Worm (Caenorhabditis elegans): ENCODE data around the gene plc-2.
"Not testable (repeated sequence)": the region's sequence is repeated elsewhere in the genome, so short reads cannot be mapped to it uniquely, and the experiment has no call there.

Gene plc-2

DNA sequence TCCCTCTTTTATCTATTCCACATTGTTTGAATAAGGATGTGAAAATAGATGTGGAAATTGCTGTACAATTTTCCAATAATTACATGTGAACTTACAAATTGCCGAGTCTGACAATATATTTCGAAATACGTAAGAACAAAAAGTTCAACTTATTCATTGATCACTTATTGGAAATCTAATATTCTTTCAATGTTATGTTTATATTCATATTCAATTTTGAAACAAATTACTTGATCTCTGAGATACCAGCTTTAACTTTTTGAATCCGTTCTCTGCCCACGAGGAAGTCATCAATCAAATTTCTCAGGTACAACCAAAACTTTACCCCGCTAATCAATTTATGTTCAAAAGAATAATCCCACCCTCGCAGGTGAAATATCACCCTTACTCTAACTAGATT, 22.8 kb downstream of the plc-2 start, which contains the start of gene sri-26:
TSS of gene sri-26 (plus strand) at position 301 of the 400 bp plus-strand sequence.
- not testable (repeated sequence) for TF ChIP-seq nhr-6, nhr-21, lsy-2 (tag; optimal IDR thresholded peaks at IDR 0.05)

DNA sequence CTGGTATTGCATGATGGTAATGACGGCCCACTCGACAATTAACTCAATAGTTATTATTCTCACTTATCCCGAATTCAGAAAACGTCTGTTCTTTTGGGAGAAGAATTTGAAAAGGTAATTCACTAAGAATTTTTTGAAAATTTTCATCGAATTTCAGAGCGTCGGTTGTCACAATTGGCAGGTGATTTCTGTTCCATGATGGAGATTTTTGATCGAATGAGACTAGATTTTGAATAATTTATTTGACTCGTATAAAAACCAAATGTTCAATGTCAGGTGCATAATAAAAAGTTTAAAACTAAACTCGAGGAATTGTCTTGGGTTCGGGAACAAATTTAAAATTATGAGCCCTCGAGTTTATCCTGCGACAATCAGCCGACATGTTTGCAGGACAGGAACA, 24.3 kb downstream of the plc-2 start, which contains the start of gene sri-25:
TSS of gene sri-25 (plus strand) at position 301 of the 400 bp plus-strand sequence.
- TF ChIP-seq nhr-23 (tag; optimal IDR thresholded peaks at IDR 0.05) (no peak), nhr-21 (tag; optimal IDR thresholded peaks at IDR 0.05) (no peak), skn-1 (tag; optimal IDR thresholded peaks at IDR 0.05) (no peak), unc-55 (GFP tag; optimal IDR thresholded peaks at IDR 0.05) (no peak), alr-1 (tag; optimal IDR thresholded peaks at IDR 0.05) (no peak), sma-3 (GFP tag; optimal IDR thresholded peaks at IDR 0.05) (no peak), blmp-1 (tag; optimal IDR thresholded peaks at IDR 0.05; ENCODE audit: insufficient read depth) (no peak), sem-4 (tag; optimal IDR thresholded peaks at IDR 0.05) (no peak), dmd-4 (tag; optimal IDR thresholded peaks at IDR 0.05) (no peak), nhr-11 (tag; optimal IDR thresholded peaks at IDR 0.05) (no peak), nhr-25 (tag; optimal IDR thresholded peaks at IDR 0.05) (no peak), peb-1 (tag; optimal IDR thresholded peaks at IDR 0.05) (no peak), lin-13 (GFP tag; optimal IDR thresholded peaks at IDR 0.05) (no peak), unc-39 (tag; optimal IDR thresholded peaks at IDR 0.05) (no peak), elt-1 (tag; optimal IDR thresholded peaks at IDR 0.05) (no peak)

DNA sequence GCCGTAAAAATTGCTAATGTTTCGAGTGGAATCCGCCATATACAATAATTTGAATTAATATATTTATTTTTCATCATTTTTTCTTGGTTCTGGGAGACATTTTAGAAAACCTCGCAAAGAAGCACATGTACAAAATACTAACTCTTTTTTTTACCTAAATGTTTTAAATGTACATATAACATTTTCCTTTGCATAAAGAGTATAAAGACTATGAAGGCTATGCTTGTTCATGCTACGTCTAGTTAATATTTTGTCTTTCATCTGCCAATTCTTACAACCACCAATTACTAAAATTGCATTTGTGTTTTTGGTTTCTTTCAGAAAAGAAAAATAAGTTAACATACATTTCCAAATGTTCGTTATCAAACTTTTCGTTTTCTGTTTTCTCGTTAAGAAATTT, 29.0 kb downstream of the plc-2 start, which contains the start of gene irld-25:
TSS of gene irld-25 (plus strand) at position 301 of the 400 bp plus-strand sequence.
- no peak for TF ChIP-seq crh-2 (tag; optimal IDR thresholded peaks at IDR 0.05)
- TF ChIP-seq unc-55 (GFP tag; optimal IDR thresholded peaks at IDR 0.05) = no peak
- TF ChIP-seq aly-2 (tag; optimal IDR thresholded peaks at IDR 0.05) = no peak
- TF ChIP-seq nhr-25 (tag; optimal IDR thresholded peaks at IDR 0.05) = no peak
- no peak for TF ChIP-seq elt-3 (tag; optimal IDR thresholded peaks at IDR 0.05)
- TF ChIP-seq nhr-12 (tag; optimal IDR thresholded peaks at IDR 0.05) = no peak
- TF ChIP-seq dmd-4 (tag; optimal IDR thresholded peaks at IDR 0.05) = no peak
- no peak for TF ChIP-seq ceh-16 (tag; optimal IDR thresholded peaks at IDR 0.05)
- no peak for TF ChIP-seq nhr-11 (tag; optimal IDR thresholded peaks at IDR 0.05)
- TF ChIP-seq ZK546.5 (tag; optimal IDR thresholded peaks at IDR 0.05) = no peak
- no peak for TF ChIP-seq nhr-77 (tag; optimal IDR thresholded peaks at IDR 0.05)
- no peak for TF ChIP-seq ztf-1 (GFP tag; conservative IDR thresholded peaks at IDR 0.05)
- TF ChIP-seq R02D3.7 (tag; optimal IDR thresholded peaks at IDR 0.05) = no peak
- no peak for TF ChIP-seq lsy-2 (tag; optimal IDR thresholded peaks at IDR 0.05)
- no peak for TF ChIP-seq mbf-1 (tag; optimal IDR thresholded peaks at IDR 0.05)
- no peak for TF ChIP-seq nhr-10 (tag; optimal IDR thresholded peaks at IDR 0.05)
- TF ChIP-seq lin-11 (tag; optimal IDR thresholded peaks at IDR 0.05) = no peak
- TF ChIP-seq F13H6.1 (tag; optimal IDR thresholded peaks at IDR 0.05) = no peak

DNA sequence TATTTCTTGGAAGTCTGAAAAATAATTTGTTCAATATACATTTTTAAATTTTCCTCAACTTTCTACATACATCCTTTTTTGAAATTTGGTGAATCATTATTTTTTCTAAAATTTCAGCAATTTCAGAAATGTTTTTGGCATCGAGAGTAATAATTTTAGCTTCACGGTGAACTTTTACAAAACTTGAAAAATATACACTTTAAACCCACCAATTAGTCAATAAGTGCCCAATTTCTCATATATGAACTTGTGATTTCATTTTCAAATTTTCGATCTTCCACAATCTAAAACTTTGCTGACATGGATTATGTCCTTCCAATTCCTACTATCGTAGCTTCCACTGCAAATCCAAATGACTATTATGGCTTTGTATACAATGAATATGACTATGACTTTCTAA, 31.3 kb downstream of the plc-2 start, which contains the start of gene srw-24:
TSS of gene srw-24 (plus strand) at position 301 of the 400 bp plus-strand sequence.
- TF ChIP-seq nhr-25 (tag; optimal IDR thresholded peaks at IDR 0.05) = no peak
- TF ChIP-seq lin-13 (GFP tag; optimal IDR thresholded peaks at IDR 0.05) = no peak
- TF ChIP-seq mab-5 (tag; optimal IDR thresholded peaks at IDR 0.05) = no peak
- no peak for TF ChIP-seq lin-11 (tag; optimal IDR thresholded peaks at IDR 0.05)

DNA sequence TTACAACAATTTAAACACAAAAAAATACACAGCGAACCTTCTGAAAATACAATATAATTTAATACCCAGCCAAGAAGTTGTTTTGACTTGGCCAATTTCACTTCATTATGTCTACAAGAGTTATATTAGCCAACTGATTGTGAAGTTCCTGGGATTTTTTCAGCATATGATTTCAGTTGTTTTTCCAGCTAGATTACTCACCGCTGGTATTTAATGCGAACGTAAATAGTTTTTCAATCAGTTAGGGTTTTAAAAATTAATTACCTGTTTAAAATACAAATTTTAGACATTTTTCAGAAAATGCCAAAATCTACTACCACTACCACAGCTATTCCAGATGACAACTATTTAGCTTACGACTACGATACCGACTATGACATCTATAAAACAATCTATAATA, 33.3 kb downstream of the plc-2 start, which contains the start of gene srw-14:
TSS of gene srw-14 (plus strand) at position 301 of the 400 bp plus-strand sequence.
- no peak for TF ChIP-seq nhr-12 (tag; optimal IDR thresholded peaks at IDR 0.05)
- TF ChIP-seq lin-11 (tag; optimal IDR thresholded peaks at IDR 0.05) = no peak
- TF ChIP-seq skn-1 (tag; optimal IDR thresholded peaks at IDR 0.05) = no peak
- TF ChIP-seq nhr-21 (tag; optimal IDR thresholded peaks at IDR 0.05) = no peak
- no peak for TF ChIP-seq snpc-4 (tag; optimal IDR thresholded peaks at IDR 0.05)
- no peak for TF ChIP-seq nhr-10 (tag; optimal IDR thresholded peaks at IDR 0.05)
- no peak for TF ChIP-seq mdl-1 (tag; optimal IDR thresholded peaks at IDR 0.05)
- TF ChIP-seq elt-1 (tag; optimal IDR thresholded peaks at IDR 0.05) = no peak
- TF ChIP-seq unc-62 (GFP tag; optimal IDR thresholded peaks at IDR 0.05) = no peak
- no peak for TF ChIP-seq C34F6.9 (tag; optimal IDR thresholded peaks at IDR 0.05)
- no peak for TF ChIP-seq aly-2 (tag; optimal IDR thresholded peaks at IDR 0.05)
- TF ChIP-seq nhr-6 (tag; optimal IDR thresholded peaks at IDR 0.05) = no peak
- TF ChIP-seq alr-1 (tag; optimal IDR thresholded peaks at IDR 0.05) = no peak
- TF ChIP-seq nhr-25 (tag; optimal IDR thresholded peaks at IDR 0.05) = no peak
- TF ChIP-seq mab-5 (tag; optimal IDR thresholded peaks at IDR 0.05) = no peak
- no peak for TF ChIP-seq sma-3 (GFP tag; optimal IDR thresholded peaks at IDR 0.05)
- TF ChIP-seq ztf-1 (GFP tag; conservative IDR thresholded peaks at IDR 0.05) = no peak
- TF ChIP-seq sem-4 (tag; optimal IDR thresholded peaks at IDR 0.05) = no peak

All from whole organism, L2 larva.